Worm (Caenorhabditis elegans) whole organism, late embryonic: ENCODE data around the gene K05F1.6.
"Not testable (repeated sequence)": the region's sequence is repeated elsewhere in the genome, so short reads cannot be mapped to it uniquely, and the experiment has no call there.

Experiments
- C08G9.2 ChIP-seq: sonication (generic microtip); optimal IDR thresholded peaks from 2 replicates; lab custom pipeline; 2016; ENCODE audit warnings: mild to moderate bottlenecking, missing genetic modification characterization, moderate library complexity, missing compliant biosample characterization
- F13H6.1 ChIP-seq: sonication (generic microtip); optimal IDR thresholded peaks from 2 replicates; lab custom pipeline; 2016; ENCODE audit warnings: missing genetic modification characterization, missing compliant biosample characterization
- K09A11.1 ChIP-seq: sonication (generic microtip); optimal IDR thresholded peaks from 2 replicates; lab custom pipeline; 2017; ENCODE audit warnings: antibody characterized with exemption, mild to moderate bottlenecking, missing genetic modification characterization, missing compliant biosample characterization; ENCODE audit not compliant: insufficient read depth
- T23F11.4 ChIP-seq: fragments of 200-800 bp; sonication (Bioruptor generic); optimal IDR thresholded peaks from 2 replicates; lab custom pipeline; 2018; ENCODE audit warnings: mild to moderate bottlenecking, missing genetic modification characterization, missing compliant biosample characterization
- ceh-14 ChIP-seq: sonication (generic microtip); optimal IDR thresholded peaks from 2 replicates; lab custom pipeline; 2016; ENCODE audit warnings: missing genotype, missing genetic modification characterization, missing compliant biosample characterization
- ceh-18 ChIP-seq: sonication (generic microtip); optimal IDR thresholded peaks from 2 replicates; lab custom pipeline; 2016; ENCODE audit warnings: missing genetic modification characterization, missing compliant biosample characterization
- ceh-24 ChIP-seq: sonication (generic microtip); optimal IDR thresholded peaks from 2 replicates; lab custom pipeline; 2016; ENCODE audit warnings: mild to moderate bottlenecking, missing genetic modification characterization, missing compliant biosample characterization
- ceh-30 ChIP-seq: fragments of 150-350 bp; optimal IDR thresholded peaks from 2 replicates; lab custom pipeline; 2014; ENCODE audit warnings: missing biosample characterization, missing genetic modification characterization
- ceh-31 ChIP-seq: sonication (generic microtip); optimal IDR thresholded peaks from 2 replicates; lab custom pipeline; 2016; ENCODE audit warnings: missing genetic modification characterization, missing compliant biosample characterization
- ceh-45 ChIP-seq: fragments of 200-800 bp; sonication (Bioruptor generic); IDR thresholded peaks from 2 replicates; pipeline ENCODE4 v1.3.6; 2022; ENCODE audit warnings: missing genetic modification reagents, missing genetic modification characterization, missing compliant biosample characterization
- ceh-48 ChIP-seq: sonication (generic microtip); optimal IDR thresholded peaks from 2 replicates; lab custom pipeline; 2016; ENCODE audit warnings: missing genetic modification characterization, inconsistent platforms, missing compliant biosample characterization
- ceh-6 ChIP-seq: fragments of 200-800 bp; sonication (Bioruptor generic); optimal IDR thresholded peaks from 2 replicates; lab custom pipeline; 2018; ENCODE audit warnings: mild to moderate bottlenecking, missing genetic modification characterization, missing compliant biosample characterization
- che-1 ChIP-seq: sonication (generic microtip); optimal IDR thresholded peaks from 2 replicates; lab custom pipeline; 2016; ENCODE audit warnings: mild to moderate bottlenecking, missing genetic modification characterization, missing compliant biosample characterization
- elt-2 ChIP-seq: sonication (generic microtip); optimal IDR thresholded peaks from 2 replicates; lab custom pipeline; 2016; ENCODE audit warnings: missing genetic modification reagents, missing genetic modification characterization, missing compliant biosample characterization
- ets-4 ChIP-seq: sonication (generic microtip); optimal IDR thresholded peaks from 2 replicates; lab custom pipeline; 2016; ENCODE audit warnings: missing genetic modification characterization, missing compliant biosample characterization
- eyg-1 ChIP-seq: sonication (generic microtip); optimal IDR thresholded peaks from 2 replicates; lab custom pipeline; 2016; ENCODE audit warnings: missing genotype, missing genetic modification characterization, missing compliant biosample characterization
- fax-1 ChIP-seq: sonication (generic microtip); optimal IDR thresholded peaks from 2 replicates; lab custom pipeline; 2016; ENCODE audit warnings: missing genotype, missing genetic modification characterization, missing compliant biosample characterization
- fkh-10 ChIP-seq: fragments of 150-350 bp; optimal IDR thresholded peaks from 2 replicates; lab custom pipeline; 2014; ENCODE audit warnings: missing biosample characterization, missing genetic modification reagents, missing genetic modification characterization
- fkh-6 ChIP-seq: sonication (generic microtip); optimal IDR thresholded peaks from 2 replicates; lab custom pipeline; 2016; ENCODE audit warnings: missing genetic modification characterization, missing compliant biosample characterization
- hlh-30 ChIP-seq: sonication (generic microtip); optimal IDR thresholded peaks from 2 replicates; lab custom pipeline; 2017; ENCODE audit warnings: antibody characterized with exemption, missing genetic modification characterization, missing compliant biosample characterization; ENCODE audit not compliant: insufficient read depth
- madf-2 ChIP-seq: sonication (generic microtip); optimal IDR thresholded peaks from 2 replicates; lab custom pipeline; 2017; ENCODE audit warnings: missing genetic modification characterization, missing compliant biosample characterization
- mec-3 ChIP-seq: sonication (generic microtip); optimal IDR thresholded peaks from 2 replicates; lab custom pipeline; 2016; ENCODE audit warnings: borderline replicate concordance, missing genetic modification characterization, missing compliant biosample characterization
- nhr-11 ChIP-seq: fragments of 150-350 bp; optimal IDR thresholded peaks from 2 replicates; lab custom pipeline; 2014; ENCODE audit warnings: missing biosample characterization, missing genetic modification characterization
- nhr-232 ChIP-seq: sonication (generic microtip); optimal IDR thresholded peaks from 2 replicates; lab custom pipeline; 2016; ENCODE audit warnings: missing genetic modification characterization, missing compliant biosample characterization
- pat-9 ChIP-seq: fragments of 200-800 bp; sonication (Bioruptor generic); optimal IDR thresholded peaks from 2 replicates; lab custom pipeline; 2018; ENCODE audit warnings: mild to moderate bottlenecking, missing genetic modification characterization, moderate library complexity, missing compliant biosample characterization
- pha-2 ChIP-seq: sonication (generic microtip); optimal IDR thresholded peaks from 2 replicates; lab custom pipeline; 2017; ENCODE audit warnings: mild to moderate bottlenecking, missing genetic modification characterization, missing compliant biosample characterization
- pha-4 ChIP-seq: fragments of 150-350 bp; optimal IDR thresholded peaks from 2 replicates; lab custom pipeline; 2018; ENCODE audit warnings: missing biosample characterization, missing genetic modification reagents, missing genetic modification characterization
- sox-2 ChIP-seq: fragments of 200-800 bp; sonication (Bioruptor generic); IDR thresholded peaks from 2 replicates; pipeline ENCODE4 v1.3.6; 2022; ENCODE audit warnings: missing genetic modification reagents, missing genetic modification characterization, missing compliant biosample characterization
- tbx-2 ChIP-seq: sonication (generic microtip); optimal IDR thresholded peaks from 2 replicates; lab custom pipeline; 2016; ENCODE audit warnings: missing genetic modification characterization, missing compliant biosample characterization
- tbx-7 ChIP-seq: sonication (generic microtip); optimal IDR thresholded peaks from 2 replicates; lab custom pipeline; 2016; ENCODE audit warnings: missing genotype, missing genetic modification characterization, missing compliant biosample characterization
- unc-55 ChIP-seq: sonication (generic microtip); optimal IDR thresholded peaks from 2 replicates; lab custom pipeline; 2017; ENCODE audit warnings: missing biosample characterization, missing genetic modification reagents, missing genetic modification characterization
- unc-86 ChIP-seq: sonication (generic microtip); optimal IDR thresholded peaks from 2 replicates; lab custom pipeline; 2016; ENCODE audit warnings: missing genetic modification characterization, missing compliant biosample characterization

The K05F1.6 gene

ce11 chrII:5747312-5747711, 35.0 kb upstream of the K05F1.6 start:
- no peak for TF ChIP-seq unc-55 (GFP tag; lab: Kevin White, UChicago)
- no peak for TF ChIP-seq pha-2 (tag; lab: Kevin White, UChicago)
- no peak for TF ChIP-seq ceh-30
- no peak for TF ChIP-seq K09A11.1
- no peak for TF ChIP-seq tbx-2 (tag; lab: Kevin White, UChicago)
- TF ChIP-seq ceh-31 (tag; lab: Kevin White, UChicago) = no peak
- no peak for TF ChIP-seq fax-1 (tag; lab: Kevin White, UChicago)
- TF ChIP-seq che-1 (tag; lab: Kevin White, UChicago) = no peak
- TF ChIP-seq ceh-6 (GFP tag; lab: Kevin White, UChicago) = no peak
- no peak for TF ChIP-seq ceh-18 (tag; lab: Kevin White, UChicago)
- TF ChIP-seq, all 69 proteins: peak for 0

- TF ChIP-seq unc-86 (tag; lab: Kevin White, UChicago) (no peak), elt-2 (tag; lab: Kevin White, UChicago) (peak; percentile 93)
Observed at ce11 chrII:5748395-5748794, 33.9 kb upstream of the K05F1.6 start.

- TF ChIP-seq ceh-24 (no peak), madf-2 (tag; lab: Kevin White, UChicago) (no peak), pha-4 (tag; lab: Kevin White, UChicago) (no peak), elt-2 (tag; lab: Kevin White, UChicago) (peak; percentile 92), mec-3 (no peak), F13H6.1 (tag; lab: Kevin White, UChicago) (no peak)
- TF ChIP-seq, all 69 proteins: peak for 1
Observed at ce11 chrII:5749733-5750238, 32.5 kb upstream of the K05F1.6 start, which contains the start of gene ifb-2. ifb-2 (plus strand) TSS chrII:5750188.

DNA sequence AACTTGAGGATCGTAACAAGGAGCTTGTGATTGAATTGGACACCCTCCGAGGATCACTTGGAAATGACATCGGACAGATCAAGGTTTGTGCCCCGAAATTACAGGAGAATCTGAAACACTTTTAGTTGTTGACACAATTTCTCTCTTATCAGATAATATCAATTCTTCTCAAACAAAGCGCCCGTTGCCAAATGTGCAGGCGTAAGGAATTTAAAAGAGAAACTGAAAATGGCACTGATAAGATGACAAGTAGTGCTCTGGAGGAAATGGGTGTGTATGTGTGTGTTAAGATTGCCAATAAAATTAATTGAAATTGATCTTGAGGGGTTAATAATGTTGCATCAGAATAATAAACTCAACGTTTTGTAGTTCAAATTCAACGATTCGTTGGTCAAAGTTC, 31.0 kb upstream of the K05F1.6 start:
- TF ChIP-seq elt-2 (tag; lab: Kevin White, UChicago) = peak; percentile 83
- TF ChIP-seq che-1 (tag; lab: Kevin White, UChicago) = no peak

DNA sequence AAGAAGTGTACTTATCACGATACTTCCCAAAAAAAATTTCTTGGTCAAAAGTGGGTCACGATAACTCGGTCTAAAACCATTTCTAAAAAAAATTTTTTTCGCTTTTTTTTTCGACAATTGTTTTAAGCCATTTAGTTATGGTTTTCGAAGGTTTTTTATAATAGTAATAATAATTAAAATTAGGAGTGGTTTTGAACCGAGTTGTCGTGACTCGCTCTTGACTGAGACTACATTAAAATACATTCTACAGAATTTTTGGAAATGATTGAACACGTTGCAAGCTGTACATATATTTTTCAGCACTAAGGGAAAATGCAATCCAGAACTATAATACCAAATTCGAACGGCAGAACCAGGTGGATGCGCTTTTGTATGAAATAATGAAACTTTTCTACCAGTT, 28.2 kb upstream of the K05F1.6 start, which contains the start of gene F10C1.8:
TSS of gene F10C1.8 (plus strand) at position 301 of the 400 bp plus-strand sequence.
- TF ChIP-seq pat-9 (tag; lab: Kevin White, UChicago) = no peak

- TF ChIP-seq ceh-48 (tag; lab: Kevin White, UChicago); T23F11.4 (GFP tag; lab: Kevin White, UChicago); ets-4 (tag; lab: Kevin White, UChicago): not testable (repeated sequence)
Observed at ce11 chrII:5757656-5758055, 24.7 kb upstream of the K05F1.6 start, which contains the start of the genes F10C1.3 and F10C1.23. F10C1.3 (minus strand) TSS chrII:5757756. F10C1.23 (plus strand) TSS chrII:5758040.

DNA sequence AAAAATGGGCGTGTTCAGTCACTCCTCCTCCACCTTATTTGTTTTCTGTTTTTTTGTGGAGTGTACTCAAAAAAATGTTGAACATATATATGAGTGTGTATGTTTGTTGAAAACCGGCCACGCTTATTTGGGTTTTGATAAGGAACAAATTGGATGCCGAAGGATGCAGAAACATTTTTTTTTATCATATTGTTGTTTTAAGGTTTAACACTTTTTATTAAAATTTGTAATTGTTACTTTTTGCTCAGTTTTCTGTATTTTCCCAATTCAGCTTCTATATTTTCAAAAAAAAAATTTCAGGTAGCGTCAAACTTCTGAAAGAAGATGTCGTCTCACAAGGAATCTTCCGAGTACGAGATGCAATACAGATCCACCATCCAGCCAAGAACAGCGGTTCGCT, 17.0 kb upstream of the K05F1.6 start, which contains the start of gene ifb-1:
TSS of gene ifb-1 (plus strand) at position 301 of the 400 bp plus-strand sequence.
- TF ChIP-seq hlh-30 (tag; lab: Kevin White, UChicago) (no peak), che-1 (tag; lab: Kevin White, UChicago) (no peak), nhr-232 (tag; lab: Kevin White, UChicago) (no peak), unc-86 (tag; lab: Kevin White, UChicago) (no peak), unc-55 (GFP tag; lab: Kevin White, UChicago) (no peak), fkh-10 (GFP tag; lab: Kevin White, UChicago) (no peak), tbx-7 (tag; lab: Kevin White, UChicago) (no peak), mec-3 (no peak), ceh-18 (tag; lab: Kevin White, UChicago) (no peak), sox-2 (GFP tag; lab: Robert Waterston, UW) (no peak), C08G9.2 (tag; lab: Kevin White, UChicago) (no peak), ets-4 (tag; lab: Kevin White, UChicago) (no peak), eyg-1 (no peak), madf-2 (tag; lab: Kevin White, UChicago) (no peak), nhr-11 (no peak), ceh-45 (GFP tag; lab: Robert Waterston, UW) (no peak), ceh-14 (no peak), fkh-6 (tag; lab: Kevin White, UChicago) (no peak)
